Fruit fly (Drosophila melanogaster): ENCODE data around the gene Faf2.

Gene Faf2

DNA sequence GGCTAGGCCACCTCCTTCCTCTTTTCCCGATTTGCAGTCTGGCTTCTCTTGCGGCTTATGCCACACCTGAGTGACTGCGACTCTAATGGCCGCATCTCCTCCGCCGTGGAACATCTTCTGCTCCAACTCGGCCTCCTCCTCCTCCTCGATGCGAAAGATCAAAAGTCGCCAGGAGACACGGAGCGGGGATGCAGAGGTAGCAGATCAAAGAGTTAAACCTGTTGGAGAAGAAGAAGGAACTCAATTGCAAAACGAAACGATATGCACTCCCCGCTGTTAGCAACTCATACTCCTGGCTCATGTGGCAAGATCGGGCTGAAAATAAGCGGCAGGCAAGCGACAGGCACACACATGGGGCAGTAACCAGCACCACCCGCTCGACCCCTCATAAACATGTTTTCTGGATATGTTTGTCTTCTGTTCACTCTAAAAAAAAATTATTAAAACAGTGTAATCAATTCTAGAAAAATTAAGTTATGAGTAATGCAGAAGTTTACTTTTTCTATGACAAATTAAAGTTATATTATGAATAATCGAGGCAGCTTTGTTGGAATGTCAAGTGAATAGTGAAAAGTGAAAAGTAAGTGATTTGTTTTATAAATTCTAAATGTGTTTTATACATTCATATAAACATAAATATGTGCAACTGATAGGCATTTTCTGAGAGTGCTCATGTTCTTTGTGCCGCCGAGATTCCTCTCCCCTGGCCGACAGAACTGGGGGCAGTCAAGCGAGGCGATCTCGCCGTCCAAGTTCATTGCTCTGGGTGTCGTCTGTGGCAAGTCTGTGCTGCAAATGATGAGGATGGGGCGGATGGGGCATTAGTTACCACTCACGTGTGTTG, 43.6 kb downstream of the Faf2 start:
- TF ChIP-seq CG6854 (GFP tag; optimal IDR thresholded peaks at IDR 0.05) (peak; percentile 13), Eip75B (GFP tag; optimal IDR thresholded peaks at IDR 0.05) (peak; percentile 86), Ets21C (GFP tag; optimal IDR thresholded peaks at IDR 0.05) (peak; percentile 72), pdm3 (GFP tag; optimal IDR thresholded peaks at IDR 0.05) (peak; percentile 76), fd85E (GFP tag; optimal IDR thresholded peaks at IDR 0.05) (no peak), Blimp-1 (GFP tag; optimal IDR thresholded peaks at IDR 0.05) (peak; percentile 65), topi (GFP tag; optimal IDR thresholded peaks at IDR 0.05) (peak; percentile 87), CG34406 (GFP tag; optimal IDR thresholded peaks at IDR 0.05) (peak; percentile 71), esn (GFP tag; optimal IDR thresholded peaks at IDR 0.05) (peak; percentile 92), CG4318 (GFP tag; optimal IDR thresholded peaks at IDR 0.05) (peak; percentile 44), fkh (GFP tag; optimal IDR thresholded peaks at IDR 0.05) (no peak), fd59A (GFP tag; optimal IDR thresholded peaks at IDR 0.05) (peak; percentile 77), Hr4 (GFP tag; optimal IDR thresholded peaks at IDR 0.05) (peak; percentile 50), Sox102F (GFP tag; optimal IDR thresholded peaks at IDR 0.05) (peak; percentile 78), net (GFP tag; optimal IDR thresholded peaks at IDR 0.05) (peak; percentile 72), cyc (GFP tag; optimal IDR thresholded peaks at IDR 0.05) (peak; percentile 78), CG15336 (GFP tag; IDR thresholded peaks at IDR 0.05) (peak; percentile 76), acj6 (GFP tag; optimal IDR thresholded peaks at IDR 0.05) (peak; percentile 79), vri (GFP tag; optimal IDR thresholded peaks at IDR 0.05) (peak; percentile 55), CG3032 (tag; optimal IDR thresholded peaks at IDR 0.05) (peak; percentile 89), CG11762 (GFP tag; optimal IDR thresholded peaks at IDR 0.05; ENCODE audit: insufficient read depth) (peak; percentile 63), svp (GFP tag) (peak; percentile 90), Sox14 (GFP tag; optimal IDR thresholded peaks at IDR 0.05) (peak; percentile 89), spab (GFP tag; optimal IDR thresholded peaks at IDR 0.05) (peak; percentile 83), CG11902 (GFP tag; optimal IDR thresholded peaks at IDR 0.05) (no peak), achi (GFP tag; optimal IDR thresholded peaks at IDR 0.05) (peak; percentile 84), Hr38 (GFP tag; optimal IDR thresholded peaks at IDR 0.05) (no peak), CG3919 (GFP tag; optimal IDR thresholded peaks at IDR 0.05) (peak; percentile 73), Sox15 (GFP tag; optimal IDR thresholded peaks at IDR 0.05) (peak; percentile 23), CG16779 (tag; optimal IDR thresholded peaks at IDR 0.05) (peak; percentile 50), Smox (GFP tag; optimal IDR thresholded peaks at IDR 0.05) (peak; percentile 85), CG31627 (GFP tag; optimal IDR thresholded peaks at IDR 0.05) (peak; percentile 80), salr (GFP tag; optimal IDR thresholded peaks at IDR 0.05) (peak; percentile 53 to 79), Eip78C (GFP tag) (peak; percentile 95), CG8119 (GFP tag; IDR thresholded peaks at IDR 0.05) (peak; percentile 70), CG1621 (tag; optimal IDR thresholded peaks at IDR 0.05) (peak; percentile 64), eg (GFP tag; IDR thresholded peaks at IDR 0.05) (0 out of 3 replicates have a peak, but pooled peaks have one; percentile 6), CG32006 (GFP tag; optimal IDR thresholded peaks at IDR 0.05) (peak; percentile 81), CG9139 (GFP tag; optimal IDR thresholded peaks at IDR 0.05) (peak; percentile 79), Ets96B (tag; optimal IDR thresholded peaks at IDR 0.05) (peak; percentile 87), Hr39 (GFP tag; optimal IDR thresholded peaks at IDR 0.05) (peak; percentile 70), Eip93F (GFP tag; optimal IDR thresholded peaks at IDR 0.05) (no peak), Gug (GFP tag; IDR thresholded peaks at IDR 0.05) (peak; percentile 35; the same call in 1 of the 2 replicates), Met (GFP tag; optimal IDR thresholded peaks at IDR 0.05) (peak; percentile 93), dac (GFP tag; optimal IDR thresholded peaks at IDR 0.05) (peak; percentile 5), CG6792 (GFP tag; optimal IDR thresholded peaks at IDR 0.05) (peak; percentile 74), lz (GFP tag; optimal IDR thresholded peaks at IDR 0.05) (peak; percentile 88), ss (GFP tag; optimal IDR thresholded peaks at IDR 0.05) (peak; percentile 85 to 88), CG8319 (GFP tag; optimal IDR thresholded peaks at IDR 0.05) (peak; percentile 23), CG6808 (GFP tag; optimal IDR thresholded peaks at IDR 0.05) (peak; percentile 88)
